Fruit fly (Drosophila melanogaster): ENCODE data around the gene CG17712.

Gene CG17712

DNA sequence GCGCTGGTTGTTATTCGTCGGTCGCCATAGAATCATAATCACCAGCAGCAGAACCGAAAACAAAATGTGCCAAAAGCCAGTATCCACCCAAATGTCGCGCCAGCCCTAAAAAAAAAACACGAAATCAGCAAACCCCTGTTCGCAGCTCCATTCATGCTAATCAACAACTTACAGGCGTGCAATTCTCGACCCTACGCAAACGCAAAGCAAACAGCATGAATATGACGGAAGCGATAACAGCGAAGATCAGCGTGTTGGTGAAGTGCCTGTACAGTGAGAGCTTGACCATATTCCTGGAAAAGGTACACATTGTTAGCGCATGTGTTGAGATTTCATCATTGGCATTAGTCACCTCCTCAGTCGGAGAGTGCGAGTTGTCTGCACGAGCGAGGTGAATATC is 43.8 kb downstream of the CG17712 start:
- TF ChIP-seq noc (tag; optimal IDR thresholded peaks at IDR 0.05) = no peak

dm6 chr2L:1706961-1707360 is 45.0 kb downstream of the CG17712 start:
- no peak for TF ChIP-seq noc (tag; optimal IDR thresholded peaks at IDR 0.05)

dm6 chr2L:1704746-1705145 is 47.2 kb downstream of the CG17712 start, which contains the start of gene cpb:
cpb (plus strand) TSS chr2L:1704902.
- no peak for TF ChIP-seq noc (tag; optimal IDR thresholded peaks at IDR 0.05)
